Fruit fly (Drosophila melanogaster): ENCODE results near the gene primo-2.

Gene primo-2

DNA sequence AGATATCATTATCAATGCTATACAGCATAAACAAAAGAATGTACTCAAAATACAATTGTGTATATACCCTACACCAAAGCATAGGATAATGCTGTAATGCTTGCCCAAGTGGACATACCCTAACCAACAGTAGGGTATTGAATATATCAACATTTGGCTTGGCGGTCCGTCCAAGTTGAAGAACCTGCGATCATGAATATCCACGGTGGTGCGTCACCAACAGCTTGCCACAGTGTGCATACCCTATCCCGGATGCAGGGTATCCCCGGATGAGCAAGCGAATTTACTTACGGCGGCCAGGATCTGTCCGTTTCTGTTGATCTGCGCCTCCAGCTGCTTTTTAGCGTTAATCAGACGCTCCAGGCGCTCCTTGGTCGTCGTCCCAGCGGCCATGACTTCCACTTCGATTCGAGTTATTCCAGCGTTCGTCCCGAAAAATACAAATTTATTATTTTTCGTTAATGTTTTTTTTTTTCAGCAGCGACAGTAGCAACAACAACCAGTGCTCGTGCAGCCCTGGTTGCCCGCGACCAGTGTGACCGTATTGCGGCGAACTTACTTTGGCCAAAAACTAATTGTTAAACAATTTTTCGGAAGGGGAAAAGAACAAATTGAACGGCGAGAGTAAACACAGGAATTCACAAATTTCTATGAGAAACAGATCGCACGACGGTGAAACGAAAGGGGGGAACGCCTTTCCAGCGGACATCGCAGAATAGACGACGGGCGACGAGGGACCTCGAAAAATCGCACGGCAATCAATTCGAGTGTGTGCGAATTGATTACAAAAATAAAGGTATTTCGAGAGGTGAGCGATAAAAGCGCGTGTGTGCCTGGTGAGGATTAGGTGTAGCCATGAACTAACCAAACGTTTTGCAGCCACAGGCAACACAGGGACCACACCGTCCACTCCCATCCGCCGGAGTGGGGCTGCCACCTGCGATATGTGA, 35.2 kb downstream of the primo-2 start, which contains the start of the genes Lkb1 and CG9588 (continued):
- TF ChIP-seq ranshi (GFP tag; IDR thresholded peaks at IDR 0.05) (peak; percentile 62), CG6854 (GFP tag; optimal IDR thresholded peaks at IDR 0.05) (no peak), tin (GFP tag; optimal IDR thresholded peaks at IDR 0.05) (peak; percentile 4), Chrac-16 (GFP tag; optimal IDR thresholded peaks at IDR 0.05) (peak; percentile 51), row (GFP tag; IDR thresholded peaks at IDR 0.05) (peak; percentile 81), Hsf (GFP tag; optimal IDR thresholded peaks at IDR 0.05) (peak; percentile 56), btn (GFP tag; optimal IDR thresholded peaks at IDR 0.05) (no peak), CG43689 (GFP tag; IDR thresholded peaks at IDR 0.05) (peak; percentile 55), dm (GFP tag; optimal IDR thresholded peaks at IDR 0.05) (peak; percentile 13), ac (GFP tag; optimal IDR thresholded peaks at IDR 0.05) (no peak), crol (GFP tag; IDR thresholded peaks at IDR 0.05) (no peak), CG6765 (GFP tag; optimal IDR thresholded peaks at IDR 0.05) (no peak), psq (GFP tag; optimal IDR thresholded peaks at IDR 0.05) (no peak), Ada2b (GFP tag; IDR thresholded peaks at IDR 0.05) (peak; percentile 67), CG42726 (GFP tag; IDR thresholded peaks at IDR 0.05; ENCODE audit: partially characterized antibody) (no peak), sima (GFP tag; optimal IDR thresholded peaks at IDR 0.05) (no peak), lbe (GFP tag; optimal IDR thresholded peaks at IDR 0.05) (no peak), CG14667 (GFP tag; IDR thresholded peaks at IDR 0.05) (peak; percentile 81), Dp (GFP tag; optimal IDR thresholded peaks at IDR 0.05) (peak; percentile 17), mld (GFP tag; IDR thresholded peaks at IDR 0.05; ENCODE audit: partially characterized antibody) (no peak), CG31441 (GFP tag; IDR thresholded peaks at IDR 0.05) (no peak), hbn (GFP tag; IDR thresholded peaks at IDR 0.05; ENCODE audit: partially characterized antibody) (no peak), CG9797 (GFP tag; optimal IDR thresholded peaks at IDR 0.05) (peak; percentile 79), CkIIα-i1 (GFP tag; IDR thresholded peaks at IDR 0.05) (peak; percentile 48; the same call in 1 of the 2 replicates), C15 (GFP tag; IDR thresholded peaks at IDR 0.05) (0 out of 3 replicates have a peak, but pooled peaks have one; percentile 47), Nf-YA (GFP tag; IDR thresholded peaks at IDR 0.05) (peak; percentile 69; the same call in 1 of the 2 replicates), p53 (GFP tag; optimal IDR thresholded peaks at IDR 0.05) (no peak), CG2120 (GFP tag; optimal IDR thresholded peaks at IDR 0.05) (peak; percentile 72), CG31365 (tag; optimal IDR thresholded peaks at IDR 0.05) (no peak), CG17186 (GFP tag; optimal IDR thresholded peaks at IDR 0.05) (no peak), grn (GFP tag; optimal IDR thresholded peaks at IDR 0.05) (no peak), aop (GFP tag; IDR thresholded peaks at IDR 0.05) (no peak), CG30403 (GFP tag; optimal IDR thresholded peaks at IDR 0.05) (peak; percentile 37), exex (tag; optimal IDR thresholded peaks at IDR 0.05) (no peak), CG18764 (GFP tag; optimal IDR thresholded peaks at IDR 0.05) (no peak), CG9876 (GFP tag; optimal IDR thresholded peaks at IDR 0.05) (no peak), Dref (GFP tag; IDR thresholded peaks at IDR 0.05) (no peak), oc (tag; optimal IDR thresholded peaks at IDR 0.05) (no peak), CG18619 (GFP tag; optimal IDR thresholded peaks at IDR 0.05) (peak; percentile 36), CG14710 (tag; optimal IDR thresholded peaks at IDR 0.05) (peak; percentile 27), hth (optimal IDR thresholded peaks at IDR 0.05) (no peak), Dip3 (GFP tag; optimal IDR thresholded peaks at IDR 0.05) (peak; percentile 67), CG13424 (tag; optimal IDR thresholded peaks at IDR 0.05) (peak; percentile 0), CG12071 (GFP tag; optimal IDR thresholded peaks at IDR 0.05) (no peak), CTCF (GFP tag; optimal IDR thresholded peaks at IDR 0.05) (peak; percentile 71), CG8924 (tag; optimal IDR thresholded peaks at IDR 0.05) (peak; percentile 61), danr (GFP tag; IDR thresholded peaks at IDR 0.05) (no peak), D19A (tag; optimal IDR thresholded peaks at IDR 0.05) (peak; percentile 71), lab (GFP tag; optimal IDR thresholded peaks at IDR 0.05) (peak; percentile 61), Fer1 (GFP tag; optimal IDR thresholded peaks at IDR 0.05) (no peak)

Measured in whole organism, embryonic.